Fruit fly (Drosophila melanogaster) whole organism: ENCODE results near the gene CG12725.

Experiments used
- CG8478 ChIP-seq: fragments of >200 bp; optimal IDR thresholded peaks from 2 replicates; lab custom pipeline; 2018; ENCODE audit warnings: inconsistent platforms
- Dll ChIP-seq: fragments of >200 bp; optimal IDR thresholded peaks from 2 replicates; lab custom pipeline; 2017
- EcR ChIP-seq, 2 experiments: fragments of >200 bp; optimal IDR thresholded peaks; 2 replicates each; lab custom pipeline; 2017; ENCODE audit warnings: missing biosample characterization in 2 of 2, missing genetic modification characterization in 2 of 2, missing genetic modification reagents in 2 of 2
- psq ChIP-seq: fragments of >200 bp; optimal IDR thresholded peaks from 2 replicates; lab custom pipeline; 2017
- usp ChIP-seq: fragments of >200 bp; optimal IDR thresholded peaks from 2 replicates; lab custom pipeline; 2017; ENCODE audit warnings: missing biosample characterization, missing genetic modification characterization, mixed read lengths

DNA sequence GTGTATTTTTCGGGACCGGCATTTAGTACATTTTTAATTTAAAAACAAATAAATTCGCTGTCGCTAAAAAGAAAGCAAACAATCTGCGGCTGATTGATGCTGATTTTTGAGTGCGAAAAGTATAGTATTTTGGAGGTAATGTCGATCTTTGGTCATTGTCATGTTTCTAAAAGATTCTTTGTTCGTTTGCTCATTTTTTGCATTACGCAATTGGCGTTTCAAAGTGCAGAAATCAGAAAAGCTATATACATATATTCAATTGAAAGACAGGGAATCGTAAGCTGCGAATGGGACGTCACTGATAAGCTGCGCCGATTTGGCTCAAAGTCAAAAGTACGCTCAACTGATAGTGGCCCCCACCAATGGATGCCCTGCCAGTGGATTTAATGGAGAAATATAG lies 30.2 kb downstream of the CG12725 start:
- TF ChIP-seq psq (lab: Kevin White, UChicago) (no peak), Dll (no peak), usp (GFP tag; lab: Kevin White, UChicago) (no peak), CG8478 (lab: Kevin White, UChicago) (no peak), EcR (GFP tag; optimal IDR thresholded peaks at IDR 0.05; lab: Kevin White, UChicago) (no peak)
